Fruit fly (Drosophila melanogaster): Measurements from ENCODE around the gene CG43391.

- TF ChIP-seq cnc (optimal IDR thresholded peaks at IDR 0.05): no peak
- TF ChIP-seq toe (GFP tag; optimal IDR thresholded peaks at IDR 0.05): peak; percentile 10
- TF ChIP-seq Crg-1 (GFP tag; optimal IDR thresholded peaks at IDR 0.05): no peak
- no peak for TF ChIP-seq Clk (GFP tag; optimal IDR thresholded peaks at IDR 0.05)
- peak; percentile 96 for TF ChIP-seq kay (GFP tag; ENCODE audit: borderline replicate concordance)
- TF ChIP-seq ovo (GFP tag; optimal IDR thresholded peaks at IDR 0.05): no peak
- TF ChIP-seq CG7101 (tag; optimal IDR thresholded peaks at IDR 0.05): peak; percentile 57
- peak; percentile 30 for TF ChIP-seq CG12768 (GFP tag; optimal IDR thresholded peaks at IDR 0.05)
- peak; percentile 75 for TF ChIP-seq bab1 (GFP tag; optimal IDR thresholded peaks at IDR 0.05)
Measured at dm6 chr3L:11623245-11623883, 42.5 kb upstream of the CG43391 start.

All from whole organism, adult.